Worm (Caenorhabditis elegans): Measurements from ENCODE around the gene Y57A10A.5.

DNA sequence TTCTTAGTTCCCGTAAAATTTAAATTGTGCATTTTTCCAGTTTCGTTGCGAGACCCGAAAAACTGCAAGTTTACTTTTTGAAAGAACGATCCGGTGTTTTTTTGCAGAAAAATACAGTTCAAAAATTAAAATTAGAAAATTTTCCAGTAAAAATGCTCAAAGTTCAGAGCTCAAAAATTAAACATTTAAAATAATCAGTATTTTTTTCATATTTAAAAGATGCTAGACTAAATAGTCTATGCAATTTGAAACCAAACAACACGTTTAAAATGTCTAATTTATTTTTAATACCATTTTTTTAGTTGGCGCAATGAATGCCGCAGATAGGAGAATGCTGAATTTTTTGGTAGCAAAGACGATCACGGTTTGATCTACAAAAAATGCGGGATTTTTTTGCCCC lies 7.0 kb upstream of the Y57A10A.5 start, which contains the start of gene Y57A10A.2:
- TF ChIP-seq nhr-11 (tag; optimal IDR thresholded peaks at IDR 0.05) = no peak
- TF ChIP-seq snpc-4 (tag; optimal IDR thresholded peaks at IDR 0.05) = no peak
- TF ChIP-seq egl-27 (tag; optimal IDR thresholded peaks at IDR 0.05) = no peak
- no peak for TF ChIP-seq R02D3.7 (tag; optimal IDR thresholded peaks at IDR 0.05)
- TF ChIP-seq skn-1 (tag; optimal IDR thresholded peaks at IDR 0.05) = no peak
- no peak for TF ChIP-seq pha-4 (tag; optimal IDR thresholded peaks at IDR 0.05)
- TF ChIP-seq nfya-1 (tag; optimal IDR thresholded peaks at IDR 0.05; ENCODE audit: insufficient read depth) = no peak
